Worm (Caenorhabditis elegans) whole organism, L4 larva: ENCODE data around the gene ifb-2.
A peak's percentile ranks its signal among the peaks of the same experiment; 100 is the strongest.

Experiments
- F44E2.7 ChIP-seq: fragments of 200-800 bp; sonication (Bioruptor generic); IDR thresholded peaks from 2 replicates; pipeline ENCODE4 v2.1.2; 2022; ENCODE audit warnings: missing genetic modification characterization, missing compliant biosample characterization
- F49E8.2 ChIP-seq: sonication (generic microtip); optimal IDR thresholded peaks from 2 replicates; lab custom pipeline; 2016; ENCODE audit warnings: missing compliant biosample characterization, mild to moderate bottlenecking, missing genetic modification characterization, borderline replicate concordance
- Y75B8A.6 ChIP-seq: fragments of 200-800 bp; sonication (Bioruptor generic); IDR thresholded peaks from 2 replicates; pipeline ENCODE4 v1.3.6; 2022; ENCODE audit warnings: missing genetic modification reagents, missing genetic modification characterization, missing compliant biosample characterization
- ZK337.2 ChIP-seq: fragments of 200-800 bp; sonication (Bioruptor generic); IDR thresholded peaks from 2 replicates; pipeline ENCODE4 v1.3.6; 2022; ENCODE audit warnings: missing genetic modification reagents, missing genetic modification characterization, missing compliant biosample characterization
- aly-2 ChIP-seq: sonication (generic microtip); optimal IDR thresholded peaks from 2 replicates; lab custom pipeline; 2018; ENCODE audit warnings: missing biosample characterization, missing genetic modification characterization
- arid-1 ChIP-seq: fragments of 200-800 bp; sonication (Bioruptor generic); conservative IDR thresholded peaks from 2 replicates; pipeline ENCODE4 v1.3.6; 2022; ENCODE audit warnings: missing genetic modification reagents, missing genetic modification characterization, missing compliant biosample characterization
- ceh-28 ChIP-seq: fragments of 150-350 bp; optimal IDR thresholded peaks from 2 replicates; lab custom pipeline; 2014; ENCODE audit warnings: missing biosample characterization, missing genetic modification reagents, missing genetic modification characterization
- cey-2 ChIP-seq: sonication (generic microtip); optimal IDR thresholded peaks from 3 replicates; lab custom pipeline; 2017; ENCODE audit warnings: missing genetic modification characterization, mild to moderate bottlenecking, missing compliant biosample characterization, antibody characterized with exemption, borderline replicate concordance; ENCODE audit not compliant: insufficient read depth
- daf-12 ChIP-seq: fragments of 150-350 bp; optimal IDR thresholded peaks from 2 replicates; lab custom pipeline; 2014; ENCODE audit warnings: missing biosample characterization, missing genetic modification reagents, missing genetic modification characterization
- daf-19 ChIP-seq: fragments of 200-800 bp; sonication (Bioruptor generic); conservative IDR thresholded peaks from 2 replicates; pipeline ENCODE4 v1.3.6; 2022; ENCODE audit warnings: missing genetic modification characterization, missing compliant biosample characterization
- daf-8 ChIP-seq: fragments of 200-800 bp; sonication (Bioruptor generic); IDR thresholded peaks from 2 replicates; pipeline ENCODE4 v1.3.6; 2022; ENCODE audit warnings: missing genetic modification characterization, missing compliant biosample characterization
- dmd-6 ChIP-seq: fragments of 200-800 bp; sonication (Bioruptor generic); IDR thresholded peaks from 2 replicates; pipeline ENCODE4 v1.3.6; 2022; ENCODE audit warnings: missing genetic modification reagents, missing genetic modification characterization, missing compliant biosample characterization
- dpl-1 ChIP-seq: fragments of 150-350 bp; optimal IDR thresholded peaks from 2 replicates; lab custom pipeline; 2014; ENCODE audit warnings: missing biosample characterization, missing genetic modification reagents, missing genetic modification characterization
- egl-27 ChIP-seq: sonication (generic microtip); optimal IDR thresholded peaks from 3 replicates; lab custom pipeline; 2017; ENCODE audit warnings: missing biosample characterization, missing genetic modification reagents, missing genetic modification characterization
- fkh-10 ChIP-seq: fragments of 150-350 bp; optimal IDR thresholded peaks from 2 replicates; lab custom pipeline; 2014; ENCODE audit warnings: missing biosample characterization, missing genetic modification reagents, missing genetic modification characterization
- hlh-11 ChIP-seq: fragments of 200-800 bp; sonication (Bioruptor generic); optimal IDR thresholded peaks from 2 replicates; lab custom pipeline; 2018; ENCODE audit warnings: mild to moderate bottlenecking, missing genetic modification characterization, missing compliant biosample characterization
- jun-1 ChIP-seq: fragments of 150-350 bp; optimal IDR thresholded peaks from 2 replicates; lab custom pipeline; 2014; ENCODE audit warnings: missing biosample characterization, missing genetic modification reagents, missing genetic modification characterization
- lim-7 ChIP-seq: fragments of 200-800 bp; sonication (Bioruptor generic); IDR thresholded peaks from 2 replicates; pipeline ENCODE4 v1.3.6; 2022; ENCODE audit warnings: missing genetic modification characterization, missing compliant biosample characterization
- lin-13 ChIP-seq: fragments of 150-350 bp; optimal IDR thresholded peaks from 2 replicates; lab custom pipeline; 2014; ENCODE audit warnings: missing biosample characterization, missing genetic modification reagents, missing genetic modification characterization
- lin-15B ChIP-seq: fragments of 150-350 bp; sonication (generic microtip); optimal IDR thresholded peaks from 3 replicates; lab custom pipeline; 2014; ENCODE audit warnings: missing biosample characterization, missing genetic modification characterization
- lin-38 ChIP-seq: fragments of 200-800 bp; sonication (Bioruptor generic); IDR thresholded peaks from 2 replicates; pipeline ENCODE4 v1.3.6; 2022; ENCODE audit warnings: missing genetic modification reagents, missing genetic modification characterization, missing compliant biosample characterization
- lin-39 ChIP-seq: fragments of 150-350 bp; optimal IDR thresholded peaks from 2 replicates; lab custom pipeline; 2014; ENCODE audit warnings: missing biosample characterization, missing genetic modification reagents, missing genetic modification characterization
- lir-3 ChIP-seq: sonication (generic microtip); optimal IDR thresholded peaks from 2 replicates; lab custom pipeline; 2016; ENCODE audit warnings: mild to moderate bottlenecking, missing genetic modification characterization, missing compliant biosample characterization
- madf-9 ChIP-seq: fragments of 200-800 bp; sonication (Bioruptor generic); conservative IDR thresholded peaks from 2 replicates; pipeline ENCODE4 v1.3.6; 2022; ENCODE audit warnings: missing genetic modification reagents, missing genetic modification characterization, missing compliant biosample characterization
- mdt-29 ChIP-seq: fragments of 200-800 bp; sonication (Bioruptor generic); IDR thresholded peaks from 2 replicates; pipeline ENCODE4 v1.3.6; 2022; ENCODE audit warnings: missing genetic modification reagents, missing genetic modification characterization, missing compliant biosample characterization
- mep-1 ChIP-seq: fragments of 150-350 bp; sonication (generic microtip); optimal IDR thresholded peaks from 3 replicates; lab custom pipeline; 2014; ENCODE audit warnings: missing biosample characterization, missing genetic modification characterization
- mes-2 ChIP-seq: sonication (generic microtip); optimal IDR thresholded peaks from 2 replicates; lab custom pipeline; 2016; ENCODE audit warnings: missing genotype, mild to moderate bottlenecking, missing genetic modification characterization, missing compliant biosample characterization; ENCODE audit not compliant: poor library complexity, severe bottlenecking
- mxl-3 ChIP-seq: fragments of 200-800 bp; sonication (Bioruptor generic); optimal IDR thresholded peaks from 2 replicates; lab custom pipeline; 2018; ENCODE audit warnings: mild to moderate bottlenecking, missing genetic modification characterization, missing compliant biosample characterization
- nhr-10 ChIP-seq: fragments of 150-350 bp; optimal IDR thresholded peaks from 2 replicates; lab custom pipeline; 2014; ENCODE audit warnings: missing biosample characterization, missing genetic modification characterization
- nhr-11 ChIP-seq: fragments of 150-350 bp; optimal IDR thresholded peaks from 2 replicates; lab custom pipeline; 2014; ENCODE audit warnings: missing biosample characterization, missing genetic modification characterization
- nhr-237 ChIP-seq: sonication (generic microtip); optimal IDR thresholded peaks from 2 replicates; lab custom pipeline; 2017; ENCODE audit warnings: missing biosample characterization, missing genetic modification characterization
- nhr-28 ChIP-seq: fragments of 150-350 bp; optimal IDR thresholded peaks from 2 replicates; lab custom pipeline; 2014; ENCODE audit warnings: missing biosample characterization, missing genetic modification characterization
- nhr-41 ChIP-seq: fragments of 200-800 bp; sonication (Bioruptor generic); IDR thresholded peaks from 2 replicates; pipeline ENCODE4 v1.3.6; 2022; ENCODE audit warnings: missing genetic modification reagents, missing genetic modification characterization, missing compliant biosample characterization
- nhr-42 ChIP-seq: fragments of 200-800 bp; sonication (Bioruptor generic); IDR thresholded peaks from 2 replicates; pipeline ENCODE4 v1.3.6; 2022; ENCODE audit warnings: missing genetic modification characterization, missing compliant biosample characterization
- nhr-6 ChIP-seq: fragments of 150-350 bp; optimal IDR thresholded peaks from 2 replicates; lab custom pipeline; 2014; ENCODE audit warnings: missing biosample characterization, missing genetic modification characterization
- pha-4 ChIP-seq, 2 experiments: fragments of 150-350 bp in 1 of 2; fragments of 200-800 bp in 1 of 2; sonication (Bioruptor generic) in 1 of 2; IDR thresholded peaks in 1 of 2; optimal IDR thresholded peaks in 1 of 2; 2 replicates each; pipeline versions ENCODE4 v1.3.6 to Lab custom; 2014 to 2022; ENCODE audit warnings: missing genetic modification characterization in 2 of 2, missing genetic modification reagents in 2 of 2, missing biosample characterization in 1 of 2, missing compliant biosample characterization in 1 of 2
- snpc-1.2 ChIP-seq: fragments of 200-800 bp; sonication (Bioruptor generic); IDR thresholded peaks from 2 replicates; pipeline ENCODE4 v1.3.6; 2022; ENCODE audit warnings: missing genetic modification reagents, missing genetic modification characterization, missing compliant biosample characterization
- spr-1 ChIP-seq: sonication (generic microtip); optimal IDR thresholded peaks from 2 replicates; lab custom pipeline; 2016; ENCODE audit warnings: mild to moderate bottlenecking, missing genetic modification characterization, missing compliant biosample characterization
- spr-3 ChIP-seq: fragments of 200-800 bp; sonication (Bioruptor generic); optimal IDR thresholded peaks from 2 replicates; lab custom pipeline; 2018; ENCODE audit warnings: mild to moderate bottlenecking, missing genetic modification characterization, missing compliant biosample characterization
- tag-97 ChIP-seq: fragments of 200-800 bp; sonication (Bioruptor generic); IDR thresholded peaks from 2 replicates; pipeline ENCODE4 v1.3.6; 2022; ENCODE audit warnings: missing genetic modification characterization, missing compliant biosample characterization
- unc-39 ChIP-seq: sonication (generic microtip); optimal IDR thresholded peaks from 2 replicates; lab custom pipeline; 2017; ENCODE audit warnings: missing biosample characterization, missing genetic modification characterization
- vab-7 ChIP-seq: fragments of 200-800 bp; sonication (Bioruptor generic); IDR thresholded peaks from 2 replicates; pipeline ENCODE4 v1.3.6; 2022; ENCODE audit warnings: missing genetic modification reagents, missing genetic modification characterization, missing compliant biosample characterization
- zag-1 ChIP-seq: fragments of 150-350 bp; optimal IDR thresholded peaks from 2 replicates; lab custom pipeline; 2014; ENCODE audit warnings: missing biosample characterization, missing genetic modification characterization
- zfp-2 ChIP-seq: sonication (generic microtip); optimal IDR thresholded peaks from 2 replicates; lab custom pipeline; 2016; ENCODE audit warnings: mild to moderate bottlenecking, missing genetic modification characterization, missing compliant biosample characterization
- zfp-3 ChIP-seq: fragments of 200-800 bp; sonication (Bioruptor generic); conservative IDR thresholded peaks from 2 replicates; pipeline ENCODE4 v1.3.6; 2022; ENCODE audit warnings: missing genetic modification reagents, missing genetic modification characterization, missing compliant biosample characterization
- zip-2 ChIP-seq: fragments of 150-350 bp; optimal IDR thresholded peaks from 2 replicates; lab custom pipeline; 2014; ENCODE audit warnings: missing biosample characterization, missing genetic modification characterization

ifb-2 gene

DNA sequence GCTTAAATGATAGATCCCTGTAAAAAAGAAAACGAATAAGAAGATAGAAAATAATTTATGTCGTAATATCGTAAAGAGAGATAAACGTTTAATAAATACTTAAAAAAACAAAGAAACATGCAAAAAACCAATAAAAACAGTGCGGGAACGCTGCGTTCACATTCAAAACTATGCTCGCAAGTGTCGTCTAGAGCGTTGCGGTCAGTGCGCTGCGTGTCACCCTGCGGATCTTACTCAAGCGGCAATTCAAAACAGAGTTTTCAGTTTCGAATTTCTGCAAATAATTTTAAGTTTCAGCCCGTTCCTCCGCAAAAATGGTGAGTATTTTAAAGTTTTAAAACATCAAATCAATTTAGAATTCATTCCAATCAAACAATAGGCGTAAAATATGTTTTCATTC, 35.2 kb upstream of the ifb-2 start, which contains the start of the genes tiar-1 and lelo-4 (continued):
- TF ChIP-seq mes-2 (tag; lab: Kevin White, UChicago), result peak; percentile 84
- no peak for TF ChIP-seq ZK337.2 (GFP tag; lab: Robert Waterston, UW)
- no peak for TF ChIP-seq vab-7 (GFP tag; lab: Robert Waterston, UW)
- TF ChIP-seq mep-1 (tag; lab: Kevin White, UChicago), result peak; percentile 55
- TF ChIP-seq nhr-41, result no peak
- TF ChIP-seq nhr-11 (tag; lab: Kevin White, UChicago), result no peak
- no peak for TF ChIP-seq lin-39 (tag; lab: Kevin White, UChicago)
- peak; percentile 53 for TF ChIP-seq lin-38 (GFP tag; lab: Robert Waterston, UW)
- no peak for TF ChIP-seq daf-19 (GFP tag; lab: Robert Waterston, UW)
- no peak for TF ChIP-seq nhr-237
- TF ChIP-seq mdt-29 (GFP tag; lab: Robert Waterston, UW), result no peak
- no peak for TF ChIP-seq F49E8.2 (tag; lab: Kevin White, UChicago)
- TF ChIP-seq lin-15B (tag; lab: Kevin White, UChicago), result no peak
- TF ChIP-seq nhr-10 (tag; lab: Kevin White, UChicago), result no peak
- no peak for TF ChIP-seq snpc-1.2 (GFP tag; lab: Robert Waterston, UW)
- no peak for TF ChIP-seq daf-8 (GFP tag; lab: Robert Waterston, UW)
- no peak for TF ChIP-seq Y75B8A.6 (GFP tag; lab: Robert Waterston, UW)
- peak; percentile 34 for TF ChIP-seq nhr-28 (tag; lab: Kevin White, UChicago)
- no peak for TF ChIP-seq lir-3
- TF ChIP-seq egl-27 (tag; lab: Kevin White, UChicago), result no peak
- no peak for TF ChIP-seq nhr-42 (GFP tag; lab: Robert Waterston, UW)
- TF ChIP-seq dmd-6 (GFP tag; lab: Robert Waterston, UW), result no peak
- no peak for TF ChIP-seq pha-4 (GFP tag; IDR thresholded peaks at IDR 0.05; lab: Robert Waterston, UW)
- TF ChIP-seq pha-4 (tag; optimal IDR thresholded peaks at IDR 0.05; lab: Kevin White, UChicago), result peak; percentile 85
- no peak for TF ChIP-seq zfp-3 (GFP tag; lab: Robert Waterston, UW)
- TF ChIP-seq jun-1 (tag; lab: Kevin White, UChicago), result no peak
- no peak for TF ChIP-seq unc-39 (tag; lab: Kevin White, UChicago)
- TF ChIP-seq tag-97 (GFP tag; lab: Robert Waterston, UW), result no peak
- TF ChIP-seq nhr-6 (tag; lab: Kevin White, UChicago), result peak; percentile 38
- TF ChIP-seq hlh-11 (tag; lab: Kevin White, UChicago), result peak; percentile 44
- no peak for TF ChIP-seq daf-12 (tag; lab: Kevin White, UChicago)
- TF ChIP-seq F44E2.7, result no peak
- TF ChIP-seq zip-2, result no peak

DNA sequence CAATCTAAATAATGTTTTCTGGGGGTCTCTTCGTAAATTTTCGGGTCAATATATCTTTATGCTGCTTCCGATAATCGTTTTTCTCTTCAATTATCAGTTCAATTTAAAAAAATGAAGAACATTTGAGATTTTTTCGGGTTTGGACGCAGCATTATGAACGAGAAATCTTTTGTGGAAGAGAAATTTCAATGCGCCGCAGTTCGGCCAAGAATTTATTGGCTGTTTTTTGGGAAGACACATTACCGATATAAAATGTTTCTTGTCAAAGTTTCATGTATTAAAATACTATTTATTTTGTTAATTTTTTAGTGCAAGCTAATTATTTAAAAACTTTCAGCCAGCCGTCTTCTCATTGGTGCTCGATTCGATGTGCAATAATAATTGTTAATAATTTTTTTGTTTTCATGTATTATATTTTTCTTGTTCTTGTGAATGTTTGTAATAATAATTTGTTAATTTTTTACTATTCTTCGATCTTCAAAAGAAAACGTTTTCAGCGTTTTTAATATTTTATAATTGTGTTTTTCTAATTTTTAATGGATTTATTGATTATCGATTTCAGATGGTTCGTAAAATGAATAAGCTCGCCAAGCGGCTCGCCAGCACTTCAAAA, 34.1 kb upstream of the ifb-2 start, which contains the start of the genes C18A3.10 and C18A3.3:
TSS of gene C18A3.10 (minus strand) at position 101 of the 613 bp plus-strand sequence.
TSS of gene C18A3.3 (plus strand) at position 563 of the 613 bp plus-strand sequence.
- no peak for TF ChIP-seq zag-1 (tag; lab: Kevin White, UChicago)
- TF ChIP-seq nhr-28 (tag; lab: Kevin White, UChicago), result no peak
- TF ChIP-seq mes-2 (tag; lab: Kevin White, UChicago), result peak; percentile 59
- no peak for TF ChIP-seq spr-3 (GFP tag; lab: Kevin White, UChicago)

DNA sequence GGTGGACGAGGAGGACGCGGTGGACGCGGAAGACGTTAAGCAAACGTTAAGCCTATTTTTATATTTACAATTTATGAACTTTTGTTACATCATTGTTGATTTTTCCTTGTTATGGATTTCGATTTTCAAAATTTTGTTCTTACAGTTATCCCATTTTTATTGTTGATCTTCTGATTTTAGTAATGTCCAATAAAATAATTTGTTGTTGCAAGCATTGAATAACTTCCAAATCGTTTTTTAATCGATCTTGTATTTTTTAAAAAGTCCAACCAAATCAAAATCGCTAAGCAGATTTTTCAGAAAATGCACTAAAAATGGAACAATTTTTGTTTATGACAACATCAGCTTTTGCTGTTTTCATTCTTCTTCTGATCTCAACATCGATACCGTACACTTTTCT, 32.2 kb upstream of the ifb-2 start, which contains the start of gene zipt-3:
TSS of gene zipt-3 (plus strand) at position 301 of the 400 bp plus-strand sequence.
- TF ChIP-seq lim-7 (GFP tag; lab: Robert Waterston, UW) (no peak), mdt-29 (GFP tag; lab: Robert Waterston, UW) (no peak), arid-1 (GFP tag; lab: Robert Waterston, UW) (no peak), daf-19 (GFP tag; lab: Robert Waterston, UW) (no peak), zfp-2 (tag; lab: Kevin White, UChicago) (no peak), cey-2 (tag; lab: Kevin White, UChicago) (no peak), egl-27 (tag; lab: Kevin White, UChicago) (no peak), fkh-10 (GFP tag; lab: Kevin White, UChicago) (no peak), mxl-3 (GFP tag; lab: Kevin White, UChicago) (no peak), madf-9 (GFP tag; lab: Robert Waterston, UW) (no peak), lir-3 (no peak), ceh-28 (no peak), spr-1 (no peak), dpl-1 (GFP tag; lab: Kevin White, UChicago) (no peak), lin-13 (GFP tag; lab: Kevin White, UChicago) (no peak), aly-2 (no peak)
